Fruit fly (Drosophila melanogaster) whole organism, wandering third instar larva: ENCODE results near the gene CG43249.

Experiments
- Abd-B ChIP-seq: fragments of >200 bp; optimal IDR thresholded peaks from 2 replicates; lab custom pipeline; 2017; ENCODE audit warnings: missing biosample characterization, missing genetic modification characterization
- CG32264 ChIP-seq: fragments of 200-800 bp; sonication (Bioruptor generic); optimal IDR thresholded peaks from 2 replicates; lab custom pipeline; 2016; ENCODE audit warnings: missing biosample characterization, missing genetic modification characterization
- dl ChIP-seq, 2 experiments: fragments of 175-275, 200-275 bp in 1 of 2; fragments of 200-275 bp in 1 of 2; sonication (Bioruptor generic); optimal IDR thresholded peaks; lab custom pipeline; 2018; ENCODE audit warnings: mild to moderate bottlenecking in 2 of 2, missing biosample characterization in 2 of 2, missing genetic modification characterization in 2 of 2, moderate library complexity in 2 of 2; ENCODE audit not compliant: partially characterized antibody in 2 of 2, insufficient read depth in 1 of 2
- h ChIP-seq: fragments of 200-800 bp; sonication (Bioruptor generic); optimal IDR thresholded peaks from 3 replicates; lab custom pipeline; 2016; ENCODE audit warnings: missing biosample characterization, mild to moderate bottlenecking, missing genetic modification characterization
- usp ChIP-seq: fragments of >200 bp; optimal IDR thresholded peaks from 2 replicates; lab custom pipeline; 2017; ENCODE audit warnings: missing biosample characterization, missing genetic modification characterization

- no peak for TF ChIP-seq dl (GFP tag; optimal IDR thresholded peaks at IDR 0.05; lab: Kevin White, UChicago; ENCODE audit: insufficient read depth in 1 of 2, partially characterized antibody in 2 of 2)
- no peak for TF ChIP-seq CG32264
- TF ChIP-seq Abd-B (GFP tag; lab: Kevin White, UChicago): no peak
- TF ChIP-seq h (GFP tag; lab: Kevin White, UChicago): no peak
- TF ChIP-seq usp (GFP tag; lab: Kevin White, UChicago): no peak
Observed at dm6 chr3L:16269092-16269491, 35.0 kb upstream of the CG43249 start, which contains the start of gene CG13068.
